In genomic region chr3R:16403023-16403733, dm6 we compare ENCODE assay signal across 5 fruit fly cellular contexts.
A peak's percentile ranks its signal among the peaks of the same experiment; 100 is the strongest.
TF ChIP-seq lines count a peak whose summit lies in the region.

ss (minus strand) TSS chr3R:16403690.

- TF ChIP-seq CTCF in whole organism, embryonic (GFP tag; optimal IDR thresholded peaks at IDR 0.05; lab: Kevin White, UChicago): no peak

TF ChIP-seq in whole organism, 6 proteins besides CTCF, POLR2A, EP300 and RAD21:
- TF ChIP-seq CG8478 (optimal IDR thresholded peaks at IDR 0.05; lab: Kevin White, UChicago) (peak; percentile 66), usp (GFP tag; optimal IDR thresholded peaks at IDR 0.05; lab: Kevin White, UChicago) (no peak)

TF ChIP-seq in whole organism, embryonic, 481 proteins besides CTCF, POLR2A, EP300 and RAD21 (continues in another document):
- peak; percentile 9 to 51 for TF ChIP-seq tll (GFP tag; optimal IDR thresholded peaks at IDR 0.05; lab: Kevin White, UChicago)
- TF ChIP-seq CG10462 (GFP tag; optimal IDR thresholded peaks at IDR 0.05; lab: Kevin White, UChicago): no peak
- no peak for TF ChIP-seq CG12219 (GFP tag; optimal IDR thresholded peaks at IDR 0.05; lab: Kevin White, UChicago)
- no peak for TF ChIP-seq Camta (GFP tag; optimal IDR thresholded peaks at IDR 0.05; lab: Kevin White, UChicago)
- peak; percentile 67 for TF ChIP-seq Jarid2 (GFP tag; optimal IDR thresholded peaks at IDR 0.05; lab: Kevin White, UChicago)
- peak; percentile 6 for TF ChIP-seq dm (GFP tag; optimal IDR thresholded peaks at IDR 0.05; lab: Kevin White, UChicago)
- 0 out of 3 replicates have a peak, but pooled peaks have one; percentile 32 for TF ChIP-seq CG14860 (GFP tag; IDR thresholded peaks at IDR 0.05; lab: Robert Waterston, UW; ENCODE audit: partially characterized antibody)
- no peak for TF ChIP-seq GATAe (GFP tag; conservative IDR thresholded peaks at IDR 0.05; lab: Robert Waterston, UW)
- TF ChIP-seq Hr51 (GFP tag; optimal IDR thresholded peaks at IDR 0.05; lab: Kevin White, UChicago): no peak
- no peak for TF ChIP-seq ems (GFP tag; optimal IDR thresholded peaks at IDR 0.05; lab: Kevin White, UChicago)
- no peak for TF ChIP-seq usp (GFP tag; optimal IDR thresholded peaks at IDR 0.05; lab: Kevin White, UChicago)
- TF ChIP-seq stwl (tag; optimal IDR thresholded peaks at IDR 0.05; lab: Kevin White, UChicago): no peak
- no peak for TF ChIP-seq hth (optimal IDR thresholded peaks at IDR 0.05; lab: Kevin White, UChicago)
- peak; percentile 39 for TF ChIP-seq Xbp1 (GFP tag; optimal IDR thresholded peaks at IDR 0.05; lab: Kevin White, UChicago)
- TF ChIP-seq Hand (GFP tag; optimal IDR thresholded peaks at IDR 0.05; lab: Kevin White, UChicago): no peak
- TF ChIP-seq Nf-YA (GFP tag; IDR thresholded peaks at IDR 0.05; lab: Robert Waterston, UW): no peak
- TF ChIP-seq CoRest (tag; optimal IDR thresholded peaks at IDR 0.05; lab: Kevin White, UChicago): no peak
- no peak for TF ChIP-seq croc (GFP tag; conservative IDR thresholded peaks at IDR 0.05; lab: Robert Waterston, UW)
- no peak for TF ChIP-seq CrebB (tag; optimal IDR thresholded peaks at IDR 0.05; lab: Kevin White, UChicago)
- TF ChIP-seq B-H2 (GFP tag; optimal IDR thresholded peaks at IDR 0.05; lab: Kevin White, UChicago): no peak
- no peak for TF ChIP-seq Optix (GFP tag; IDR thresholded peaks at IDR 0.05; lab: Robert Waterston, UW)
- TF ChIP-seq CG2712 (tag; optimal IDR thresholded peaks at IDR 0.05; lab: Kevin White, UChicago): no peak
- TF ChIP-seq CG13894 (tag; optimal IDR thresholded peaks at IDR 0.05; lab: Kevin White, UChicago): no peak

TF ChIP-seq in whole organism, prepupa, 60 proteins besides CTCF, POLR2A, EP300 and RAD21:
- TF ChIP-seq topi (GFP tag; optimal IDR thresholded peaks at IDR 0.05; lab: Kevin White, UChicago) (no peak), ss (GFP tag; optimal IDR thresholded peaks at IDR 0.05; lab: Kevin White, UChicago) (peak; percentile 26 to 83)

TF ChIP-seq in whole organism, pupa, 21 proteins besides CTCF, POLR2A, EP300 and RAD21:
- TF ChIP-seq CG13204 (GFP tag; optimal IDR thresholded peaks at IDR 0.05; lab: Kevin White, UChicago): peak; percentile 20
- TF ChIP-seq CG34367 (tag; optimal IDR thresholded peaks at IDR 0.05; lab: Kevin White, UChicago): no peak
- TF ChIP-seq CG14655 (GFP tag; optimal IDR thresholded peaks at IDR 0.05; lab: Kevin White, UChicago): no peak
TF ChIP-seq in whole organism, pupa: peak in this region for 1.

TF ChIP-seq in whole organism, wandering third instar larva, 38 proteins besides CTCF, POLR2A, EP300 and RAD21:
- TF ChIP-seq Sp1 (GFP tag; optimal IDR thresholded peaks at IDR 0.05; lab: Kevin White, UChicago) (no peak), pan (optimal IDR thresholded peaks at IDR 0.05; lab: Kevin White, UChicago) (peak; percentile 38)
